Fruit fly (Drosophila melanogaster): Measurements from ENCODE around the gene CG31913.

The CG31913 gene

DNA sequence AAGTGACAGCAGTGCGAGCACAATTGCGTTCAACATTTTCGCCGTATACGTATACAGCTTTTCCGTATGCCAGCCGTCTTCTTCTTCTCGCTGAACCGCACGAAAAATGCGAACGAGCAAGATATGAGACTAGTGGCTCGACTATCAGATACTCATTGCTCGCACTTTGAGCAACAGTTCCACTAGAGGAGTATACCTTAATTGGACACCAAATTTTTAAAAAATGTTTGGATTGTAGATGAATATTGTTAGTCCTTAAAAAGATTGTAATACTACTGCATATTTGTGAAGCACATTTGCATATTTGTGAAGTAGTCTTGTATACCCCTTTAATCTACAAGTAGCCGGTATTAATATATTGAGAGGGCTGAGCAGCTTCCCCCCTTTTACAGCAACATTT lies 5.7 kb upstream of the CG31913 start (continued):
- TF ChIP-seq CG11456 (GFP tag; IDR thresholded peaks at IDR 0.05) (no peak), CG11093 (GFP tag; IDR thresholded peaks at IDR 0.05) (no peak), NC2β (GFP tag; optimal IDR thresholded peaks at IDR 0.05) (no peak), CG7357 (GFP tag; IDR thresholded peaks at IDR 0.05) (no peak), tio (GFP tag; optimal IDR thresholded peaks at IDR 0.05) (no peak), Drgx (GFP tag; IDR thresholded peaks at IDR 0.05) (0 out of 2 replicates have a peak, but pooled peaks have one; percentile 24), H15 (GFP tag; IDR thresholded peaks at IDR 0.05) (no peak), CG4424 (GFP tag; optimal IDR thresholded peaks at IDR 0.05) (no peak), bcd (GFP tag; optimal IDR thresholded peaks at IDR 0.05) (no peak), CG31365 (tag; optimal IDR thresholded peaks at IDR 0.05) (no peak), CG6689 (GFP tag; IDR thresholded peaks at IDR 0.05) (no peak), CG32767 (GFP tag; IDR thresholded peaks at IDR 0.05) (no peak), CG17361 (GFP tag; IDR thresholded peaks at IDR 0.05) (0 out of 3 replicates have a peak, but pooled peaks have one; percentile 25), ftz-f1 (GFP tag; optimal IDR thresholded peaks at IDR 0.05) (no peak), CG18011 (GFP tag; optimal IDR thresholded peaks at IDR 0.05) (no peak), CG14860 (GFP tag; IDR thresholded peaks at IDR 0.05; ENCODE audit: partially characterized antibody) (peak; percentile 71), gsb (GFP tag; IDR thresholded peaks at IDR 0.05) (no peak), abd-A (tag; optimal IDR thresholded peaks at IDR 0.05) (peak; percentile 5), mam (GFP tag; optimal IDR thresholded peaks at IDR 0.05) (peak; percentile 1), Sox102F (GFP tag; optimal IDR thresholded peaks at IDR 0.05) (peak; percentile 22), CG5245 (GFP tag; optimal IDR thresholded peaks at IDR 0.05) (no peak), CG32532 (GFP tag; IDR thresholded peaks at IDR 0.05) (0 out of 2 replicates have a peak, but pooled peaks have one; percentile 32), ash1 (GFP tag; optimal IDR thresholded peaks at IDR 0.05) (no peak), sens (GFP tag) (peak; percentile 64), ttk (GFP tag; IDR thresholded peaks at IDR 0.05) (no peak), en (GFP tag; optimal IDR thresholded peaks at IDR 0.05) (no peak), CG11723 (GFP tag; optimal IDR thresholded peaks at IDR 0.05) (no peak), CG17328 (GFP tag; IDR thresholded peaks at IDR 0.05) (no peak), her (GFP tag; optimal IDR thresholded peaks at IDR 0.05) (no peak), jumu (GFP tag; optimal IDR thresholded peaks at IDR 0.05) (no peak), CG3065 (GFP tag; optimal IDR thresholded peaks at IDR 0.05) (no peak), unc-4 (GFP tag; IDR thresholded peaks at IDR 0.05; ENCODE audit: partially characterized antibody) (no peak), gem (tag; optimal IDR thresholded peaks at IDR 0.05) (peak; percentile 41), zfh2 (GFP tag; optimal IDR thresholded peaks at IDR 0.05) (peak; percentile 17), unpg (GFP tag; optimal IDR thresholded peaks at IDR 0.05) (peak; percentile 11), CG4820 (GFP tag; optimal IDR thresholded peaks at IDR 0.05) (no peak), hbn (GFP tag; IDR thresholded peaks at IDR 0.05; ENCODE audit: partially characterized antibody) (no peak), slp2 (GFP tag; optimal IDR thresholded peaks at IDR 0.05) (no peak), vfl (GFP tag; optimal IDR thresholded peaks at IDR 0.05) (no peak), nau (GFP tag; optimal IDR thresholded peaks at IDR 0.05) (no peak), zfh1 (GFP tag; IDR thresholded peaks at IDR 0.05) (no peak), knrl (GFP tag; IDR thresholded peaks at IDR 0.05; ENCODE audit: partially characterized antibody) (no peak), grn (GFP tag; optimal IDR thresholded peaks at IDR 0.05) (no peak), NK7.1 (GFP tag; optimal IDR thresholded peaks at IDR 0.05) (no peak), CG11085 (GFP tag; IDR thresholded peaks at IDR 0.05) (no peak), chm (GFP tag; IDR thresholded peaks at IDR 0.05) (no peak), CG12071 (GFP tag; optimal IDR thresholded peaks at IDR 0.05) (peak; percentile 20), CG12155 (GFP tag; optimal IDR thresholded peaks at IDR 0.05) (no peak), Med (GFP tag) (peak; percentile 78), CG16779 (GFP tag; IDR thresholded peaks at IDR 0.05) (no peak), CG15514 (GFP tag; optimal IDR thresholded peaks at IDR 0.05) (peak; percentile 8), CG3163 (GFP tag; optimal IDR thresholded peaks at IDR 0.05) (no peak), da (GFP tag; optimal IDR thresholded peaks at IDR 0.05) (no peak)

All from whole organism, embryonic.